Fruit fly (Drosophila melanogaster): ENCODE data around the gene Gorab.

dm6 chr3L:17383285-17383684 lies 45.4 kb downstream of the Gorab start:
- TF ChIP-seq pan (optimal IDR thresholded peaks at IDR 0.05) (no peak), Vsx2 (GFP tag; optimal IDR thresholded peaks at IDR 0.05; ENCODE audit: partially characterized antibody) (no peak), dsf (GFP tag; optimal IDR thresholded peaks at IDR 0.05; ENCODE audit: borderline replicate concordance) (no peak), psq (GFP tag; optimal IDR thresholded peaks at IDR 0.05) (no peak)

Data from whole organism, wandering third instar larva.